Worm (Caenorhabditis elegans) whole organism, L2 larva: ENCODE measurements around the gene T25B2.4.

Experiments
- C34F6.9 ChIP-seq: fragments of 150-350 bp; optimal IDR thresholded peaks from 2 replicates; lab custom pipeline; 2014; ENCODE audit warnings: missing biosample characterization, missing genetic modification characterization
- F13H6.1 ChIP-seq: sonication (generic microtip); optimal IDR thresholded peaks from 2 replicates; lab custom pipeline; 2016; ENCODE audit warnings: missing genetic modification characterization, missing compliant biosample characterization
- Y55F3AM.14 ChIP-seq: fragments of 200-800 bp; sonication (Bioruptor generic); optimal IDR thresholded peaks from 2 replicates; lab custom pipeline; 2018; ENCODE audit warnings: mild to moderate bottlenecking, missing genetic modification characterization, missing compliant biosample characterization
- ZK546.5 ChIP-seq: sonication (generic microtip); optimal IDR thresholded peaks from 2 replicates; lab custom pipeline; 2017; ENCODE audit warnings: missing biosample characterization, missing genetic modification characterization
- alr-1 ChIP-seq: fragments of 150-350 bp; optimal IDR thresholded peaks from 2 replicates; lab custom pipeline; 2014; ENCODE audit warnings: missing biosample characterization, missing genetic modification characterization
- blmp-1 ChIP-seq: sonication (generic microtip); optimal IDR thresholded peaks from 2 replicates; lab custom pipeline; 2017; ENCODE audit warnings: missing genetic modification characterization, mild to moderate bottlenecking, missing compliant biosample characterization, antibody characterized with exemption, moderate library complexity; ENCODE audit not compliant: insufficient read depth
- ceh-82 ChIP-seq: fragments of 150-350 bp; optimal IDR thresholded peaks from 2 replicates; lab custom pipeline; 2014; ENCODE audit warnings: missing biosample characterization, missing genetic modification characterization
- crh-2 ChIP-seq: sonication (generic microtip); optimal IDR thresholded peaks from 2 replicates; lab custom pipeline; 2017; ENCODE audit warnings: missing biosample characterization, missing genetic modification characterization
- dmd-4 ChIP-seq: sonication (generic microtip); optimal IDR thresholded peaks from 2 replicates; lab custom pipeline; 2017; ENCODE audit warnings: missing biosample characterization, missing genetic modification characterization
- egl-27 ChIP-seq: sonication (generic microtip); optimal IDR thresholded peaks from 3 replicates; lab custom pipeline; 2017; ENCODE audit warnings: missing biosample characterization, missing genetic modification reagents, missing genetic modification characterization
- elt-3 ChIP-seq: sonication (generic microtip); optimal IDR thresholded peaks from 2 replicates; lab custom pipeline; 2017; ENCODE audit warnings: missing biosample characterization, missing genetic modification characterization
- lin-39 ChIP-seq: fragments of 150-350 bp; optimal IDR thresholded peaks from 2 replicates; lab custom pipeline; 2014; ENCODE audit warnings: missing biosample characterization, missing genetic modification reagents, missing genetic modification characterization
- mab-5 ChIP-seq: fragments of 150-350 bp; optimal IDR thresholded peaks from 2 replicates; lab custom pipeline; 2014; ENCODE audit warnings: missing biosample characterization, missing genetic modification characterization
- mbf-1 ChIP-seq: sonication (generic microtip); optimal IDR thresholded peaks from 2 replicates; lab custom pipeline; 2017; ENCODE audit warnings: missing biosample characterization, missing genetic modification characterization
- nhr-10 ChIP-seq: sonication (generic microtip); optimal IDR thresholded peaks from 2 replicates; lab custom pipeline; 2017; ENCODE audit warnings: missing biosample characterization, missing genetic modification characterization
- nhr-12 ChIP-seq: fragments of 150-350 bp; optimal IDR thresholded peaks from 2 replicates; lab custom pipeline; 2014; ENCODE audit warnings: missing biosample characterization, missing genetic modification characterization
- nhr-129 ChIP-seq: fragments of 150-350 bp; optimal IDR thresholded peaks from 2 replicates; lab custom pipeline; 2014; ENCODE audit warnings: missing biosample characterization, missing genetic modification characterization
- nhr-21 ChIP-seq: fragments of 150-350 bp; optimal IDR thresholded peaks from 2 replicates; lab custom pipeline; 2014; ENCODE audit warnings: missing biosample characterization, missing genetic modification characterization
- nhr-23 ChIP-seq: fragments of 150-350 bp; optimal IDR thresholded peaks from 2 replicates; lab custom pipeline; 2014; ENCODE audit warnings: missing biosample characterization, missing genetic modification reagents, missing genetic modification characterization
- nhr-237 ChIP-seq: fragments of 150-350 bp; optimal IDR thresholded peaks from 2 replicates; lab custom pipeline; 2014; ENCODE audit warnings: missing biosample characterization, missing genetic modification characterization
- nhr-25 ChIP-seq: fragments of 150-350 bp; sonication (generic microtip); optimal IDR thresholded peaks from 3 replicates; lab custom pipeline; 2014; ENCODE audit warnings: missing biosample characterization, missing genetic modification characterization
- nhr-6 ChIP-seq: fragments of 150-350 bp; optimal IDR thresholded peaks from 2 replicates; lab custom pipeline; 2014; ENCODE audit warnings: missing biosample characterization, missing genetic modification characterization
- nhr-77 ChIP-seq: fragments of 150-350 bp; optimal IDR thresholded peaks from 2 replicates; lab custom pipeline; 2014; ENCODE audit warnings: missing biosample characterization, missing genetic modification characterization
- peb-1 ChIP-seq: fragments of 150-350 bp; optimal IDR thresholded peaks from 2 replicates; lab custom pipeline; 2014; ENCODE audit warnings: missing biosample characterization, missing genetic modification characterization
- sem-4 ChIP-seq: fragments of 150-350 bp; optimal IDR thresholded peaks from 2 replicates; lab custom pipeline; 2014; ENCODE audit warnings: missing biosample characterization, missing genetic modification reagents, missing genetic modification characterization
- skn-1 ChIP-seq: sonication (generic microtip); optimal IDR thresholded peaks from 2 replicates; lab custom pipeline; 2017; ENCODE audit warnings: missing biosample characterization, missing genetic modification characterization
- sma-3 ChIP-seq: sonication (generic microtip); optimal IDR thresholded peaks from 2 replicates; lab custom pipeline; 2016; ENCODE audit warnings: missing genetic modification reagents, missing genetic modification characterization, missing compliant biosample characterization
- sma-9 ChIP-seq, 2 experiments: fragments of 150-350 bp in 1 of 2; sonication (generic microtip) in 1 of 2; optimal IDR thresholded peaks; 2 replicates each; lab custom pipeline; 2014 to 2016; ENCODE audit warnings: missing genetic modification characterization in 2 of 2, mild to moderate bottlenecking in 1 of 2, missing biosample characterization in 1 of 2, missing compliant biosample characterization in 1 of 2, missing genetic modification reagents in 1 of 2, moderate library complexity in 1 of 2
- unc-39 ChIP-seq: fragments of 150-350 bp; optimal IDR thresholded peaks from 2 replicates; lab custom pipeline; 2014; ENCODE audit warnings: missing biosample characterization, missing genetic modification characterization
- unc-55 ChIP-seq: fragments of 150-350 bp; sonication (generic microtip); optimal IDR thresholded peaks from 3 replicates; lab custom pipeline; 2014; ENCODE audit warnings: missing biosample characterization, missing genetic modification reagents, missing genetic modification characterization
- unc-62 ChIP-seq: fragments of 150-350 bp; optimal IDR thresholded peaks from 2 replicates; lab custom pipeline; 2014; ENCODE audit warnings: missing biosample characterization, missing genetic modification reagents, missing genetic modification characterization
- ztf-1 ChIP-seq: fragments of 200-800 bp; sonication (Bioruptor generic); conservative IDR thresholded peaks from 2 replicates; pipeline ENCODE4 v1.3.6; 2022; ENCODE audit warnings: missing genetic modification characterization, missing compliant biosample characterization
- ztf-11 ChIP-seq: sonication (generic microtip); optimal IDR thresholded peaks from 2 replicates; lab custom pipeline; 2017; ENCODE audit warnings: missing biosample characterization, missing genetic modification characterization
- ztf-4 ChIP-seq: fragments of 150-350 bp; optimal IDR thresholded peaks from 2 replicates; lab custom pipeline; 2014; ENCODE audit warnings: missing biosample characterization, missing genetic modification characterization

Gene T25B2.4

ce11 chrX:6150949-6151519 lies 27.0 kb upstream of the T25B2.4 start:
- no peak for TF ChIP-seq alr-1 (tag; lab: Kevin White, UChicago)
- no peak for TF ChIP-seq blmp-1 (tag; lab: Kevin White, UChicago)
- no peak for TF ChIP-seq peb-1 (tag; lab: Kevin White, UChicago)
- no peak for TF ChIP-seq nhr-129 (tag; lab: Kevin White, UChicago)
- TF ChIP-seq nhr-21 (tag; lab: Kevin White, UChicago), result no peak
- no peak for TF ChIP-seq C34F6.9 (tag; lab: Kevin White, UChicago)
- no peak for TF ChIP-seq nhr-10
- TF ChIP-seq F13H6.1 (tag; lab: Kevin White, UChicago), result no peak
- no peak for TF ChIP-seq unc-39 (tag; lab: Kevin White, UChicago)
- TF ChIP-seq skn-1 (tag; lab: Kevin White, UChicago), result no peak
- TF ChIP-seq ceh-82 (tag; lab: Kevin White, UChicago), result no peak
- no peak for TF ChIP-seq lin-39 (tag; lab: Kevin White, UChicago)
- no peak for TF ChIP-seq nhr-12 (tag; lab: Kevin White, UChicago)
- TF ChIP-seq sma-9 (GFP tag; optimal IDR thresholded peaks at IDR 0.05; lab: Kevin White, UChicago), result no peak
- no peak for TF ChIP-seq sma-9 (tag; optimal IDR thresholded peaks at IDR 0.05; lab: Kevin White, UChicago)
- TF ChIP-seq dmd-4 (tag; lab: Kevin White, UChicago), result no peak
- TF ChIP-seq unc-62 (GFP tag; lab: Kevin White, UChicago), result no peak
- no peak for TF ChIP-seq ZK546.5
- TF ChIP-seq nhr-23 (tag; lab: Kevin White, UChicago), result no peak
- TF ChIP-seq, all 48 proteins: peak for 0

- TF ChIP-seq sem-4 (tag; lab: Kevin White, UChicago), result no peak
- no peak for TF ChIP-seq nhr-77 (tag; lab: Kevin White, UChicago)
- no peak for TF ChIP-seq alr-1 (tag; lab: Kevin White, UChicago)
- TF ChIP-seq, all 48 proteins: peak for 0
These were observed 22.6 kb upstream of the T25B2.4 start for ce11 chrX:6155436-6155835.

DNA sequence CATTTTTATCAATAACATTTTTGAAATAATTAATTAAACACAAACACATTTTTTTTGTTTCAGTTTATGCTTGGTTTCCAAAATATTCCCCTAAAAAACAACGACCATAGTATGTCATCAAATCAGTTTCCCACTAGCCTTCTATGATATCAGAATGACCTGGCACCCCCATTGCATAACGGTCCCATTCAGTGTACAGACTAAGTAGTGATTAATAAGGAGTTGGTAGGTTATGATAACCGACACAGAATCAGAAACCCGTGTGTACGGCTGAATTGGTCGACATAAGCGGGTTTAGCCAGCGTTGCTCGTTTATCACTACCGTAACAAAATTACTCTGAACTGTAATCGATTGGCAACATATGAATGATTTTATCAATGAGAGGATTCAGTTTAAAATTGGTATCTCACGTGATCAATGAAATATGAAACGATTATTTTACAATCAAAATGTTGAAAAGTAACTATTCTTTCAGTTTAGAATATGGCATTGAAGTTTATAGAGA lies 20.6 kb upstream of the T25B2.4 start:
- TF ChIP-seq mbf-1 (tag; lab: Kevin White, UChicago) (no peak), dmd-4 (tag; lab: Kevin White, UChicago) (no peak), nhr-237 (tag; lab: Kevin White, UChicago) (no peak), C34F6.9 (tag; lab: Kevin White, UChicago) (no peak), nhr-6 (tag; lab: Kevin White, UChicago) (no peak), nhr-25 (tag; lab: Kevin White, UChicago) (no peak), unc-55 (GFP tag; lab: Kevin White, UChicago) (no peak)
- TF ChIP-seq, all 48 proteins: peak for 0

DNA sequence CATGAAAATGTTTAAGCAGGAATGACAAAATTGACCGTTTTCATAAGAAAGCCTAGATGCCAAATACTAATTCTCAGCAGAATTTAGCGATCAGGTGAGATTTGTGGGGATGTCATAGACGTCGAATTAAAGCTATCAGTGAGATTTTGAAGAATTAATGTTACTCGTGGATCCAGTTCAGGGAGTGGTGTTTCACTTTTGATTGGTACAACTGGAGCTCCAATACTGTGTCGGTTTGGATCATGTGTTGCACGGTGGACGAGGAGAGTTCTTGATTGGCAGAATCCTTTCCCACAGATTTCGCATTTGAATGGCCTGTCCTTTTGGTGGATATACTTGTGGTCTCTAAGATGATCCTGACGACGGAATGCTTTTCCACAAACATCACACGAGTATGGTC lies 18.5 kb upstream of the T25B2.4 start:
- TF ChIP-seq sma-9 (GFP tag; optimal IDR thresholded peaks at IDR 0.05; lab: Kevin White, UChicago) (no peak), sma-9 (tag; optimal IDR thresholded peaks at IDR 0.05; lab: Kevin White, UChicago) (no peak), ceh-82 (tag; lab: Kevin White, UChicago) (no peak), nhr-77 (tag; lab: Kevin White, UChicago) (no peak), egl-27 (tag; lab: Kevin White, UChicago) (no peak), skn-1 (tag; lab: Kevin White, UChicago) (no peak), crh-2 (no peak), ztf-4 (tag; lab: Kevin White, UChicago) (no peak), mab-5 (tag; lab: Kevin White, UChicago) (no peak), unc-55 (GFP tag; lab: Kevin White, UChicago) (no peak), elt-3 (tag; lab: Kevin White, UChicago) (no peak)
- TF ChIP-seq, all 48 proteins: peak for 0

DNA sequence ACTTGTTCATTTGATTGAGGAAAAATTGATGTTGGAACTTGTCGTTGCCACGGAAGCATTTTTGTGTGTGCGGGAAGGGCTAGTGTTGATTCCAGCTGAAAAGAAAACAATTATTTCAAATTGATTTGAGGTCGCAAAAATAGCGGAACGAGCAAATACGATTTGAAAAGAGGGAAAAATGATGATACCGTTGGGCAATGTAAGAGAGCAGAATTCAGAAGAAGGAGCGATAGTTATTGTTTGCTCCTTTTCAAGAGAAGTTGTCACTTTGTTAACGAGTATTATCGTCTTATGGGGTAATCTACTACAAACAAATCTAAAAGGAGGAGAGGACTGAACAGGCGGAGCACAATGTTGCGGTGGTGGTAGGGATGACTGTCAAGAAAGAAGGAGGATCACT lies 17.6 kb upstream of the T25B2.4 start, which contains the start of gene odd-2:
Gene odd-2 (minus strand): TSS at position 101 of the 400 bp plus-strand sequence.
- TF ChIP-seq sma-3, result no peak
- no peak for TF ChIP-seq nhr-6 (tag; lab: Kevin White, UChicago)
- no peak for TF ChIP-seq ztf-11 (tag; lab: Kevin White, UChicago)
- TF ChIP-seq nhr-23 (tag; lab: Kevin White, UChicago), result no peak
- TF ChIP-seq elt-3 (tag; lab: Kevin White, UChicago), result no peak
- TF ChIP-seq Y55F3AM.14 (GFP tag; lab: Kevin White, UChicago), result no peak
- no peak for TF ChIP-seq unc-55 (GFP tag; lab: Kevin White, UChicago)
- no peak for TF ChIP-seq ztf-1 (GFP tag; lab: Robert Waterston, UW)
- no peak for TF ChIP-seq unc-39 (tag; lab: Kevin White, UChicago)
- TF ChIP-seq unc-62 (GFP tag; lab: Kevin White, UChicago), result no peak
- no peak for TF ChIP-seq skn-1 (tag; lab: Kevin White, UChicago)
- no peak for TF ChIP-seq nhr-25 (tag; lab: Kevin White, UChicago)
- TF ChIP-seq mab-5 (tag; lab: Kevin White, UChicago), result no peak
